Worm (Caenorhabditis elegans): ENCODE data around the gene fip-7.
"Not testable (repeated sequence)": the region's sequence is repeated elsewhere in the genome, so short reads cannot be mapped to it uniquely, and the experiment has no call there.

ce11 chrIV:16646192-16646544, 20.2 kb downstream of the fip-7 start, which contains the start of gene Y51H4A.13:
- not testable (repeated sequence) for TF ChIP-seq unc-62 (GFP tag; optimal IDR thresholded peaks at IDR 0.05); pha-4 (tag; optimal IDR thresholded peaks at IDR 0.05); ztf-11 (tag; optimal IDR thresholded peaks at IDR 0.05); nhr-25 (tag; optimal IDR thresholded peaks at IDR 0.05); lin-39 (tag; optimal IDR thresholded peaks at IDR 0.05); nhr-237 (tag; optimal IDR thresholded peaks at IDR 0.05); nhr-12 (tag; optimal IDR thresholded peaks at IDR 0.05); fkh-10 (GFP tag; optimal IDR thresholded peaks at IDR 0.05)

All from whole organism, L3 larva.